Worm (Caenorhabditis elegans): ENCODE data around the gene C06C6.8.

DNA sequence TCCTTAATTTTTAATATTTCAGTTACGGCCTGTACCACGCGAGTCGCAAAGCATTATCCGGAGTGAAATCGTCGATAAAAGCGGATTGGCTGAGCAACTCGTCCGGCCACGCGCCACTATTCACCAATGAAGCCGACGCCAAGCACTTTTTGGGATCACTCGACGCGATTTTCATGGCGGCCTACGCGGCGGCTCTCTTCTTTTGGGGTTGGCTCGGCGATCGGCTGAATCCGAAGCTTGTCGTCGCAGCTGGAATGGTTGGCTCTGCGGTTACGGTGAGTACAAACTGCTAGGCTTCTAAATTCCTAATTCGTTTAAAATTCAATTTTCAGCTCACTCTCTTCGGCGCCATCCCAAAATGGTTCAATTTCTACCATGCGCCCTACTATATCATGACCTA lies 28.0 kb downstream of the C06C6.8 start:
- TF ChIP-seq lin-11 (tag; optimal IDR thresholded peaks at IDR 0.05) (no peak), nfya-1 (tag; optimal IDR thresholded peaks at IDR 0.05) (no peak), pqm-1 (tag; optimal IDR thresholded peaks at IDR 0.05) (no peak), gmeb-2 (tag; optimal IDR thresholded peaks at IDR 0.05) (no peak), C38D4.7 (GFP tag; optimal IDR thresholded peaks at IDR 0.05) (no peak), nhr-11 (tag; optimal IDR thresholded peaks at IDR 0.05) (no peak), ztf-16 (tag; optimal IDR thresholded peaks at IDR 0.05) (no peak), sox-4 (tag; optimal IDR thresholded peaks at IDR 0.05) (no peak), pha-4 (tag; optimal IDR thresholded peaks at IDR 0.05) (no peak), tbx-2 (tag; optimal IDR thresholded peaks at IDR 0.05) (no peak)

Measured in whole organism, late embryonic.